Worm (Caenorhabditis elegans) whole organism, L4 larva: ENCODE measurements around the gene nprl-3.

Experiments
- F10B5.3 ChIP-seq: sonication (generic microtip); optimal IDR thresholded peaks from 2 replicates; lab custom pipeline; 2016; ENCODE audit warnings: mild to moderate bottlenecking, missing genetic modification characterization, missing compliant biosample characterization
- F37D6.2 ChIP-seq: sonication (generic microtip); optimal IDR thresholded peaks from 2 replicates; lab custom pipeline; 2016; ENCODE audit warnings: mild to moderate bottlenecking, missing genetic modification characterization, missing compliant biosample characterization
- F49E8.2 ChIP-seq: sonication (generic microtip); optimal IDR thresholded peaks from 2 replicates; lab custom pipeline; 2016; ENCODE audit warnings: missing compliant biosample characterization, mild to moderate bottlenecking, missing genetic modification characterization, borderline replicate concordance
- Y105C5A.15 ChIP-seq: fragments of 200-800 bp; sonication (Bioruptor generic); IDR thresholded peaks from 2 replicates; pipeline ENCODE4 v1.3.6; 2022; ENCODE audit warnings: missing genetic modification characterization, missing compliant biosample characterization
- ZK546.5 ChIP-seq, 2 experiments: sonication (generic microtip); optimal IDR thresholded peaks; 2 replicates each; lab custom pipeline; 2017; ENCODE audit warnings: missing biosample characterization in 2 of 2, missing genetic modification characterization in 2 of 2
- ama-1 ChIP-seq: fragments of 150-350 bp; optimal IDR thresholded peaks from 2 replicates; lab custom pipeline; 2014; ENCODE audit warnings: inconsistent platforms, mixed read lengths
- attf-4 ChIP-seq: sonication (generic microtip); optimal IDR thresholded peaks from 3 replicates; lab custom pipeline; 2017; ENCODE audit warnings: missing biosample characterization, missing genetic modification characterization
- ceh-32 ChIP-seq: sonication (generic microtip); optimal IDR thresholded peaks from 2 replicates; lab custom pipeline; 2016; ENCODE audit warnings: mild to moderate bottlenecking, missing genetic modification characterization, missing compliant biosample characterization; ENCODE audit not compliant: poor library complexity
- ceh-44 ChIP-seq: fragments of 200-800 bp; sonication (Bioruptor generic); IDR thresholded peaks from 2 replicates; pipeline ENCODE4 v1.3.6; 2022; ENCODE audit warnings: missing genetic modification reagents, missing genetic modification characterization, missing compliant biosample characterization
- ceh-82 ChIP-seq: sonication (generic microtip); optimal IDR thresholded peaks from 2 replicates; lab custom pipeline; 2017; ENCODE audit warnings: missing biosample characterization, missing genetic modification characterization
- cey-2 ChIP-seq: sonication (generic microtip); optimal IDR thresholded peaks from 3 replicates; lab custom pipeline; 2017; ENCODE audit warnings: missing genetic modification characterization, mild to moderate bottlenecking, missing compliant biosample characterization, antibody characterized with exemption, borderline replicate concordance; ENCODE audit not compliant: insufficient read depth
- daf-12 ChIP-seq: fragments of 150-350 bp; optimal IDR thresholded peaks from 2 replicates; lab custom pipeline; 2014; ENCODE audit warnings: missing biosample characterization, missing genetic modification reagents, missing genetic modification characterization
- daf-16 ChIP-seq, 3 experiments: sonication (generic microtip); optimal IDR thresholded peaks; 2 replicates each; lab custom pipeline; 2016 to 2017; ENCODE audit warnings: missing genetic modification characterization in 3 of 3, missing genetic modification reagents in 3 of 3, mild to moderate bottlenecking in 2 of 3, missing compliant biosample characterization in 2 of 3, missing biosample characterization in 1 of 3, moderate library complexity in 1 of 3
- daf-8 ChIP-seq: fragments of 200-800 bp; sonication (Bioruptor generic); IDR thresholded peaks from 2 replicates; pipeline ENCODE4 v1.3.6; 2022; ENCODE audit warnings: missing genetic modification characterization, missing compliant biosample characterization
- dmd-9 ChIP-seq: fragments of 200-800 bp; sonication (Bioruptor generic); IDR thresholded peaks from 2 replicates; pipeline ENCODE4 v1.3.6; 2022; ENCODE audit warnings: missing genetic modification reagents, missing genetic modification characterization, missing compliant biosample characterization
- dpl-1 ChIP-seq: fragments of 150-350 bp; optimal IDR thresholded peaks from 2 replicates; lab custom pipeline; 2014; ENCODE audit warnings: missing biosample characterization, missing genetic modification reagents, missing genetic modification characterization
- egl-27 ChIP-seq: sonication (generic microtip); optimal IDR thresholded peaks from 3 replicates; lab custom pipeline; 2017; ENCODE audit warnings: missing biosample characterization, missing genetic modification reagents, missing genetic modification characterization
- egl-43 ChIP-seq: fragments of 200-800 bp; sonication (Bioruptor generic); IDR thresholded peaks from 2 replicates; pipeline ENCODE4 v1.3.6; 2022; ENCODE audit warnings: missing genetic modification reagents, missing genetic modification characterization, missing compliant biosample characterization
- fkh-10 ChIP-seq: fragments of 150-350 bp; optimal IDR thresholded peaks from 2 replicates; lab custom pipeline; 2014; ENCODE audit warnings: missing biosample characterization, missing genetic modification reagents, missing genetic modification characterization
- fos-1 ChIP-seq: fragments of 150-350 bp; optimal IDR thresholded peaks from 2 replicates; lab custom pipeline; 2014; ENCODE audit warnings: missing biosample characterization, missing genetic modification characterization
- hmg-1.1 ChIP-seq: fragments of 200-800 bp; sonication (Bioruptor generic); IDR thresholded peaks from 2 replicates; pipeline ENCODE4 v1.3.6; 2022; ENCODE audit warnings: missing genetic modification reagents, missing genetic modification characterization, missing compliant biosample characterization
- lin-1 ChIP-seq: fragments of 200-800 bp; sonication (Bioruptor generic); IDR thresholded peaks from 2 replicates; pipeline ENCODE4 v1.3.6; 2022; ENCODE audit warnings: missing genetic modification reagents, missing genetic modification characterization, missing compliant biosample characterization
- lin-13 ChIP-seq: fragments of 150-350 bp; optimal IDR thresholded peaks from 2 replicates; lab custom pipeline; 2014; ENCODE audit warnings: missing biosample characterization, missing genetic modification reagents, missing genetic modification characterization
- lin-29 ChIP-seq: fragments of 200-800 bp; sonication (Bioruptor generic); IDR thresholded peaks from 2 replicates; pipeline ENCODE4 v1.3.6; 2022; ENCODE audit warnings: missing genetic modification reagents, missing genetic modification characterization, missing compliant biosample characterization
- lin-39 ChIP-seq: fragments of 150-350 bp; optimal IDR thresholded peaks from 2 replicates; lab custom pipeline; 2014; ENCODE audit warnings: missing biosample characterization, missing genetic modification reagents, missing genetic modification characterization
- lir-3 ChIP-seq: sonication (generic microtip); optimal IDR thresholded peaks from 2 replicates; lab custom pipeline; 2016; ENCODE audit warnings: mild to moderate bottlenecking, missing genetic modification characterization, missing compliant biosample characterization
- madf-9 ChIP-seq: fragments of 200-800 bp; sonication (Bioruptor generic); conservative IDR thresholded peaks from 2 replicates; pipeline ENCODE4 v1.3.6; 2022; ENCODE audit warnings: missing genetic modification reagents, missing genetic modification characterization, missing compliant biosample characterization
- mep-1 ChIP-seq: fragments of 150-350 bp; sonication (generic microtip); optimal IDR thresholded peaks from 3 replicates; lab custom pipeline; 2014; ENCODE audit warnings: missing biosample characterization, missing genetic modification characterization
- mes-2 ChIP-seq: sonication (generic microtip); optimal IDR thresholded peaks from 2 replicates; lab custom pipeline; 2016; ENCODE audit warnings: missing genotype, mild to moderate bottlenecking, missing genetic modification characterization, missing compliant biosample characterization; ENCODE audit not compliant: poor library complexity, severe bottlenecking
- mxl-2 ChIP-seq: fragments of 200-800 bp; sonication (Bioruptor generic); conservative IDR thresholded peaks from 2 replicates; pipeline ENCODE4 v1.3.6; 2022; ENCODE audit warnings: missing genetic modification reagents, missing genetic modification characterization, missing compliant biosample characterization
- nhr-111 ChIP-seq: fragments of 200-800 bp; sonication (Bioruptor generic); optimal IDR thresholded peaks from 2 replicates; lab custom pipeline; 2018; ENCODE audit warnings: mild to moderate bottlenecking, missing genetic modification characterization, missing compliant biosample characterization
- nhr-28 ChIP-seq: fragments of 150-350 bp; optimal IDR thresholded peaks from 2 replicates; lab custom pipeline; 2014; ENCODE audit warnings: missing biosample characterization, missing genetic modification characterization
- nhr-41 ChIP-seq: fragments of 200-800 bp; sonication (Bioruptor generic); IDR thresholded peaks from 2 replicates; pipeline ENCODE4 v1.3.6; 2022; ENCODE audit warnings: missing genetic modification reagents, missing genetic modification characterization, missing compliant biosample characterization
- nhr-77 ChIP-seq: fragments of 150-350 bp; optimal IDR thresholded peaks from 2 replicates; lab custom pipeline; 2014; ENCODE audit warnings: missing biosample characterization, missing genetic modification characterization
- pqm-1 ChIP-seq: sonication (generic microtip); optimal IDR thresholded peaks from 2 replicates; lab custom pipeline; 2017; ENCODE audit warnings: missing biosample characterization, missing genetic modification characterization
- rbr-2 ChIP-seq: sonication (generic microtip); optimal IDR thresholded peaks from 2 replicates; lab custom pipeline; 2016; ENCODE audit warnings: missing genotype, missing genetic modification characterization, missing compliant biosample characterization
- saeg-2 ChIP-seq: fragments of 200-800 bp; sonication (Bioruptor generic); IDR thresholded peaks from 2 replicates; pipeline ENCODE4 v1.3.6; 2022; ENCODE audit warnings: missing genetic modification reagents, missing genetic modification characterization, missing compliant biosample characterization
- spr-3 ChIP-seq: fragments of 200-800 bp; sonication (Bioruptor generic); optimal IDR thresholded peaks from 2 replicates; lab custom pipeline; 2018; ENCODE audit warnings: mild to moderate bottlenecking, missing genetic modification characterization, missing compliant biosample characterization
- unc-130 ChIP-seq: sonication (generic microtip); optimal IDR thresholded peaks from 2 replicates; lab custom pipeline; 2016; ENCODE audit warnings: missing genetic modification reagents, missing genetic modification characterization, missing compliant biosample characterization
- unc-62 ChIP-seq, 3 experiments: fragments of 150-350 bp in 1 of 3; sonication (generic microtip); optimal IDR thresholded peaks in 2 of 3; peaks in 1 of 3; 1 replicate in 1 of 3; 2 replicates in 2 of 3; lab custom pipeline; 2014 to 2017; ENCODE audit warnings: missing biosample characterization in 3 of 3, missing genetic modification characterization in 3 of 3, missing genetic modification reagents in 3 of 3, missing genotype in 1 of 3
- zfp-3 ChIP-seq: fragments of 200-800 bp; sonication (Bioruptor generic); conservative IDR thresholded peaks from 2 replicates; pipeline ENCODE4 v1.3.6; 2022; ENCODE audit warnings: missing genetic modification reagents, missing genetic modification characterization, missing compliant biosample characterization
- zip-2 ChIP-seq: fragments of 150-350 bp; optimal IDR thresholded peaks from 2 replicates; lab custom pipeline; 2014; ENCODE audit warnings: missing biosample characterization, missing genetic modification characterization
- ztf-7 ChIP-seq: fragments of 150-350 bp; optimal IDR thresholded peaks from 2 replicates; lab custom pipeline; 2014; ENCODE audit warnings: missing biosample characterization, missing genetic modification characterization

The nprl-3 gene

DNA sequence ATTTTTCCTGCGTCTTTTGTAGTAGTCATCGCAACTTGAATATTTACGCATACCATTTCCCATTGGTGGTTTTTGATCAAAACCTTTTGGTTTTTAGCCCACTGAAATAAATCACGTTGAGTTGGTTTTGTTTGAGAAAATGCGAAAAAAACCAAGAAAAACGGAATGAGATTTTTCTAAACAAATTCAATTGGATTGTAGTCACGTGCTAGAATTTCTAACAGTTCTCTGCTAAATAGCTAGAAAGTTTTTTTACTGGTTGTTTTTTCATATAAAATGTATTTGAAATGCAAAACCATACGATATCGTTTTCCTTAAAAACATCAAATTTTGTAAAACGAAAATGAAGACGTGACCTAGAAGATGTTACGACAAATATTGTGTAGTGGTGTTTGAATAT, 20.7 kb upstream of the nprl-3 start, which contains the start of gene K07H8.12:
Gene K07H8.12, minus strand, starts transcription at position 101 of the 400 bp plus-strand sequence.
- TF ChIP-seq ceh-82 (no peak), lin-29 (GFP tag; lab: Robert Waterston, UW) (no peak), dmd-9 (GFP tag; lab: Robert Waterston, UW) (no peak), nhr-28 (tag; lab: Kevin White, UChicago) (no peak), lin-39 (tag; lab: Kevin White, UChicago) (no peak), nhr-41 (GFP tag; lab: Robert Waterston, UW) (no peak), pqm-1 (tag; lab: Kevin White, UChicago) (no peak), lin-13 (no peak), dpl-1 (GFP tag; lab: Kevin White, UChicago) (no peak), nhr-77 (tag; lab: Kevin White, UChicago) (no peak)

DNA sequence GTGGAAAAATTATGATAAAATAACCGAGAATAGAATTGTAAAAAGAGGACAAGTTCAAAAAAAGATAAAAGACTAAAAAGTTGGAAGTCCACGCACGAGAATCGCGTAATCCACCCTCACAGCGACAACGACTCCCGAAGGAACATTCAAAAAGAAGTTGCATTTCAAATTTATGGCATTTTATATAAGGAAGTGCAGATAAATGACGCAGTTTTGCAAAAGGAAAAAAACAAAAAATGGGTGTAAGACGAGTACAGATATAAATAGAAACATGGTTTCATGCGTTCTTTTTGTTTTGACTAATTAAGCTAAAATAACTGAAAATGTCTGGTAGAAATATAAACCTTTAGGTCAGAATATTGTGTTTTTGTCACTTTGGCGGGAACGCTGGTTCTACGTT, 14.1 kb upstream of the nprl-3 start:
- TF ChIP-seq cey-2 (tag; lab: Kevin White, UChicago) (no peak), F49E8.2 (tag; lab: Kevin White, UChicago) (no peak), nhr-111 (GFP tag; lab: Kevin White, UChicago) (no peak), mep-1 (tag; lab: Kevin White, UChicago) (no peak), daf-8 (GFP tag; lab: Robert Waterston, UW) (no peak), spr-3 (GFP tag; lab: Kevin White, UChicago) (no peak), daf-12 (tag; lab: Kevin White, UChicago) (no peak), unc-62 (GFP tag; optimal IDR thresholded peaks at IDR 0.05 in 1 of 2; lab: Kevin White, UChicago) (peak in 1 of 2 experiments; percentile 80), unc-62 (tag; optimal IDR thresholded peaks at IDR 0.05; lab: Kevin White, UChicago) (no peak)

- TF ChIP-seq zfp-3 (GFP tag; lab: Robert Waterston, UW) (no peak), ceh-44 (no peak), hmg-1.1 (no peak), zip-2 (no peak), fos-1 (tag; lab: Kevin White, UChicago) (no peak), dpl-1 (GFP tag; lab: Kevin White, UChicago) (no peak), mxl-2 (no peak), Y105C5A.15 (GFP tag; lab: Robert Waterston, UW) (0 out of 2 replicates have a peak, but pooled peaks have one; percentile 15), egl-27 (no peak), lir-3 (tag; lab: Kevin White, UChicago) (no peak), F49E8.2 (tag; lab: Kevin White, UChicago) (peak; percentile 42), madf-9 (no peak)
These were observed 10.9 kb upstream of the nprl-3 start, which contains the start of gene K07H8.9 for ce11 chrIV:8286352-8286751. K07H8.9 (minus strand) TSS chrIV:8286476.

DNA sequence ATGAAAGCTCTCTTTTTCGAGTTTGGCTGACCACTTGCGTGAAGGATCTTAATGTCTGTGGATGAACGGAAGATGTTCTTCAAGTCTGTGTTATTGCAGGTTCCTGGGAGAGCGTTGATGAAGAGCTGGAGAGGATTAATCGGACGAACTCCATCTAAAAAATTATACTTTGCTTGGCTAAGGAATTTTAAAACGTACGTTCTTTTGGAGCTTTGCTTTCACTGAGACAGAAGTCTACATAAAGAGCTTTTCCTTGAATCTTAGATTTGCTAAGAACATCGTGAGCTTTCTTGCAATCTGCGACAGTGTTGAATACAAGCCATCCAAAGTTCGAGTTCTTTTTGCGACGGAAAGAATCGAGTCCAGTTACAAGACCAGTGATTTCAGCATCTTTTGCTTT, 10.0 kb upstream of the nprl-3 start:
- TF ChIP-seq unc-130 (GFP tag; lab: Kevin White, UChicago) (no peak), daf-16 (GFP tag; optimal IDR thresholded peaks at IDR 0.05; lab: Kevin White, UChicago) (no peak), daf-16 (tag; optimal IDR thresholded peaks at IDR 0.05; lab: Kevin White, UChicago) (no peak), ZK546.5 (tag; optimal IDR thresholded peaks at IDR 0.05; lab: Kevin White, UChicago) (no peak), unc-62 (GFP tag; optimal IDR thresholded peaks at IDR 0.05 in 1 of 2; lab: Kevin White, UChicago) (peak in 1 of 2 experiments; percentile 96), unc-62 (tag; optimal IDR thresholded peaks at IDR 0.05; lab: Kevin White, UChicago) (no peak), F37D6.2 (tag; lab: Kevin White, UChicago) (no peak), nhr-28 (tag; lab: Kevin White, UChicago) (no peak), dpl-1 (GFP tag; lab: Kevin White, UChicago) (no peak)

DNA sequence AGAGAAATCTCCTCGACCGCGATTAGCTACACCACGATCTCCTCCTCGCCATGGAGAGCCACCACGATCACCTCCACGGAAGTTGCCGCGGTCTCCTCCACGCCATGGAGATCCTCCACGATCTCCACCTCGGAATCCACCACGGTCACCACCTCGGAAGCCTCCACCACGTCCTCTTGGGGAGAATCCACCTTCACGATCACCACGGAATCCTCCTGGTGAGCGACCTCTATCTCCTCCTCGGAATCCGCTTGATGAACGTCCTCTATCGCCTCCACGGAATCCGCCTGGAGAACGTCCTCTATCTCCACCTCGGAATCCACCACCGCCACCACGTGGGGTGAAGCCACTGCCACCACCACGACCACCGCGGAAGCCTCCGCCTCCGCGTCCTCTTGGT, 8.2 kb upstream of the nprl-3 start:
- TF ChIP-seq lin-39 (tag; lab: Kevin White, UChicago) (no peak), egl-43 (0 out of 2 replicates have a peak, but pooled peaks have one; percentile 51), ceh-32 (no peak), saeg-2 (GFP tag; lab: Robert Waterston, UW) (no peak), attf-4 (tag; lab: Kevin White, UChicago) (no peak), fkh-10 (GFP tag; lab: Kevin White, UChicago) (no peak), ztf-7 (tag; lab: Kevin White, UChicago) (no peak), rbr-2 (tag; lab: Kevin White, UChicago) (no peak), mes-2 (no peak), ama-1 (no peak), daf-12 (tag; lab: Kevin White, UChicago) (no peak), lin-1 (GFP tag; lab: Robert Waterston, UW) (0 out of 2 replicates have a peak, but pooled peaks have one; percentile 8), F10B5.3 (tag; lab: Kevin White, UChicago) (no peak)
